Worm (Caenorhabditis elegans): Measurements from ENCODE around the gene hil-4.

hil-4 gene

ce11 chrV:4790368-4790767 lies 36.3 kb downstream of the hil-4 start, which contains the start of gene R02F11.12:
R02F11.12 (plus strand) TSS chrV:4790668.
- TF ChIP-seq nhr-71 (tag; optimal IDR thresholded peaks at IDR 0.05) = no peak
- no peak for TF ChIP-seq nhr-84 (tag; optimal IDR thresholded peaks at IDR 0.05)
- TF ChIP-seq mef-2 (tag; optimal IDR thresholded peaks at IDR 0.05) = no peak
- TF ChIP-seq fkh-10 (GFP tag; optimal IDR thresholded peaks at IDR 0.05) = no peak
- no peak for TF ChIP-seq C16A3.4 (tag; optimal IDR thresholded peaks at IDR 0.05)
- no peak for TF ChIP-seq ceh-63 (GFP tag; optimal IDR thresholded peaks at IDR 0.05)
- no peak for TF ChIP-seq lir-3 (tag; optimal IDR thresholded peaks at IDR 0.05; ENCODE audit: poor library complexity)
- TF ChIP-seq fkh-4 (tag; optimal IDR thresholded peaks at IDR 0.05; ENCODE audit: borderline replicate concordance) = no peak
- TF ChIP-seq nhr-77 (tag; optimal IDR thresholded peaks at IDR 0.05) = no peak
- TF ChIP-seq xbp-1 (tag; optimal IDR thresholded peaks at IDR 0.05) = no peak
- TF ChIP-seq tlp-1 (tag; optimal IDR thresholded peaks at IDR 0.05) = no peak
- TF ChIP-seq ceh-8 (GFP tag; optimal IDR thresholded peaks at IDR 0.05) = no peak
- no peak for TF ChIP-seq elt-3 (tag; optimal IDR thresholded peaks at IDR 0.05)
- TF ChIP-seq sptf-1 (tag; optimal IDR thresholded peaks at IDR 0.05) = no peak
- TF ChIP-seq nhr-90 (tag; optimal IDR thresholded peaks at IDR 0.05; ENCODE audit: poor library complexity) = no peak

- no peak for TF ChIP-seq xbp-1 (tag; optimal IDR thresholded peaks at IDR 0.05)
- no peak for TF ChIP-seq unc-30 (tag; optimal IDR thresholded peaks at IDR 0.05)
- no peak for TF ChIP-seq fos-1 (tag; optimal IDR thresholded peaks at IDR 0.05)
- no peak for TF ChIP-seq zag-1 (tag; optimal IDR thresholded peaks at IDR 0.05)
Observed at ce11 chrV:4791569-4791968, 37.5 kb downstream of the hil-4 start, which contains the start of gene R02F11.11. R02F11.11 (plus strand) TSS chrV:4791869.

DNA sequence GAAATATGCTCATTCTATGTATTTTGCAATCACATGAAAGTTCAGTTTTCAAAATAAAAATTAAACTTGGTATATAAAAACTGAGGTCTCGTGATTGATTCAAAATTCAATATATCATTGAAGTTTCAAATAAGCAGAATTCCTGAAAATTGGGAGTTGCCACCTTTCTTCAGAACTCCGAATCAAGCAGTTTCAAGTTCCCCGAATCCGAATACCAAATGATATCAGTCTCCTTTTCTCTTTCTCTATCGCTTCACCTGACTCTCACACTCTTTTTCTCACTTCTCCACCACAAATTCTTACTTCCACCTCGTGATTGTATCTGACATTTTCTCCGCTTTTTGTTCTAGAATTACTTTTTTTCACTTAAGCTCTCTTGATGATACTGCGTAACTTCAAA lies 40.2 kb downstream of the hil-4 start, which contains the start of gene R02F11.2:
Gene R02F11.2, plus strand, starts transcription at position 292 of the 400 bp plus-strand sequence.
- TF ChIP-seq nhr-20 (tag; optimal IDR thresholded peaks at IDR 0.05) = peak; percentile 17
- TF ChIP-seq ceh-90 (tag; optimal IDR thresholded peaks at IDR 0.05) = no peak
- no peak for TF ChIP-seq unc-30 (tag; optimal IDR thresholded peaks at IDR 0.05)
- peak; percentile 49 for TF ChIP-seq ztf-4 (tag; optimal IDR thresholded peaks at IDR 0.05)
- peak; percentile 52 for TF ChIP-seq sox-4 (tag; optimal IDR thresholded peaks at IDR 0.05)
- TF ChIP-seq hlh-4 (tag; optimal IDR thresholded peaks at IDR 0.05) = peak; percentile 92
- TF ChIP-seq swsn-7 (tag; optimal IDR thresholded peaks at IDR 0.05) = peak; percentile 28
- TF ChIP-seq hpl-2 (GFP tag; optimal IDR thresholded peaks at IDR 0.05) = no peak
- TF ChIP-seq tlp-1 (tag; optimal IDR thresholded peaks at IDR 0.05) = no peak
- no peak for TF ChIP-seq ceh-63 (GFP tag; optimal IDR thresholded peaks at IDR 0.05)
- peak; percentile 96 for TF ChIP-seq fkh-8 (tag; optimal IDR thresholded peaks at IDR 0.05)
- no peak for TF ChIP-seq mdl-1 (tag; optimal IDR thresholded peaks at IDR 0.05)
- peak; percentile 7 for TF ChIP-seq nhr-11 (tag; optimal IDR thresholded peaks at IDR 0.05)
- TF ChIP-seq irx-1 (tag; optimal IDR thresholded peaks at IDR 0.05) = no peak
- TF ChIP-seq efl-3 (GFP tag; optimal IDR thresholded peaks at IDR 0.05) = no peak
- peak; percentile 74 for TF ChIP-seq nhr-47 (tag; optimal IDR thresholded peaks at IDR 0.05)
- TF ChIP-seq nhr-71 (tag; optimal IDR thresholded peaks at IDR 0.05) = peak; percentile 85
- peak; percentile 51 for TF ChIP-seq pax-3 (tag; optimal IDR thresholded peaks at IDR 0.05)
- no peak for TF ChIP-seq lin-39 (tag; optimal IDR thresholded peaks at IDR 0.05)
- no peak for TF ChIP-seq efl-1 (optimal IDR thresholded peaks at IDR 0.05)
- TF ChIP-seq efl-1 (GFP tag; optimal IDR thresholded peaks at IDR 0.05 in 1 of 2) = no peak
- TF ChIP-seq C16A3.4 (tag; optimal IDR thresholded peaks at IDR 0.05) = no peak

ce11 chrV:4800794-4801193 lies 46.7 kb downstream of the hil-4 start, which contains the start of gene R02F11.1:
R02F11.1 (plus strand) TSS chrV:4801094.
- TF ChIP-seq lin-39 (tag; optimal IDR thresholded peaks at IDR 0.05) = no peak
- TF ChIP-seq C16A3.4 (tag; optimal IDR thresholded peaks at IDR 0.05) = no peak
- no peak for TF ChIP-seq lin-15B (tag; optimal IDR thresholded peaks at IDR 0.05)
- TF ChIP-seq ceh-63 (GFP tag; optimal IDR thresholded peaks at IDR 0.05) = no peak
- TF ChIP-seq ceh-8 (GFP tag; optimal IDR thresholded peaks at IDR 0.05) = no peak
- no peak for TF ChIP-seq zip-4 (GFP tag; optimal IDR thresholded peaks at IDR 0.05)
- TF ChIP-seq sptf-1 (tag; optimal IDR thresholded peaks at IDR 0.05) = no peak
- no peak for TF ChIP-seq fos-1 (tag; optimal IDR thresholded peaks at IDR 0.05)
- TF ChIP-seq mef-2 (tag; optimal IDR thresholded peaks at IDR 0.05) = no peak
